Worm (Caenorhabditis elegans): ENCODE results near the gene nhr-58.

nhr-58 gene

DNA sequence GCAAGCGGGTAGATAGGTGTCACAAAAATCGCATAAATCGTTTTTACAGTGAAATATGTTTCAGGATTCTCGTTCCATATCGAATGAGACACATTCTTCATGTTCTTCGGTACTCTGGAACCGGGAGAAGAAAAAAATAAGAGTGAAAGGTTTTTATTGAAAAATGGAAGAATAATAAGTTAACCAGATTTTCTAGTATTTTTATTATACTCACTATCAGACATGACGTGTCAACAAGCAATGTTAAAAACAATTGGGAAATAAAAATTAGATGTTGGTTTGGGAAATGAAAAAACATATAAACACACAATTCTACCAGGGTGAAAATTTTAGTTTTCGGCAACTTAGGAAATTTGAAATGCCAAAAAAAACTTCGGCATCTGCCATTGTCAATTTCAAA is 19.6 kb upstream of the nhr-58 start, which contains the start of gene srh-37:
TSS of gene srh-37 (minus strand) at position 101 of the 400 bp plus-strand sequence.
- TF ChIP-seq tbx-11 (GFP tag; IDR thresholded peaks at IDR 0.05): no peak
- TF ChIP-seq ceh-13 (GFP tag; optimal IDR thresholded peaks at IDR 0.05): no peak
- TF ChIP-seq hmg-4 (GFP tag; optimal IDR thresholded peaks at IDR 0.05): no peak
- TF ChIP-seq sea-1 (GFP tag; conservative IDR thresholded peaks at IDR 0.05): no peak
- no peak for TF ChIP-seq hnd-1 (tag; optimal IDR thresholded peaks at IDR 0.05)
- TF ChIP-seq ets-7 (tag; optimal IDR thresholded peaks at IDR 0.05): no peak
- no peak for TF ChIP-seq ceh-36 (tag; optimal IDR thresholded peaks at IDR 0.05)

DNA sequence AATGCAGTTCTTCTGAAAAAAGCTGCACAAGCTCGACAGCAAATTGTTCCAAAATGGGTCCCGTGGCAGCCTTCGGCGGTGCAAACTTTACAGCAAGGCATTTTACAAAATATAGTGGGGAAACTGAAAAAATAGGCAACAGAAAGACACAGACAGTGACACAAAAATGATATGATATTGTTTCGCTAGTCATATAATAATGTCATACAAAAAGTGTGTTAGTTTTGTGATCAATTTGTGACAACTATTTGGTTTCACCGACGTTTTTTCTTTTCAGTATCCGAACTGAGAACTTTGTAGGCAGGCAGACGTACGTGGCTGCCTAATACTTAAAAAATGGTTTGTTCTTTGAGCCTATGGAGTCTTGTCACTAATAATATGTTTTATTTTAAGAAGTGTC is 12.6 kb upstream of the nhr-58 start, which contains the start of gene nhr-210:
TSS of gene nhr-210 (minus strand) at position 101 of the 400 bp plus-strand sequence.
- TF ChIP-seq tbx-37 (GFP tag; conservative IDR thresholded peaks at IDR 0.05) (no peak), ceh-13 (GFP tag; optimal IDR thresholded peaks at IDR 0.05) (no peak), hmbx-1 (tag; optimal IDR thresholded peaks at IDR 0.05) (no peak), scrt-1 (GFP tag; IDR thresholded peaks at IDR 0.05) (no peak), hnd-1 (tag; optimal IDR thresholded peaks at IDR 0.05) (no peak), flt-1 (GFP tag; IDR thresholded peaks at IDR 0.05) (no peak), F13C5.2 (tag; optimal IDR thresholded peaks at IDR 0.05) (no peak), sea-1 (GFP tag; conservative IDR thresholded peaks at IDR 0.05) (no peak), ceh-36 (tag; optimal IDR thresholded peaks at IDR 0.05) (no peak), B0310.2 (tag; optimal IDR thresholded peaks at IDR 0.05) (no peak)

DNA sequence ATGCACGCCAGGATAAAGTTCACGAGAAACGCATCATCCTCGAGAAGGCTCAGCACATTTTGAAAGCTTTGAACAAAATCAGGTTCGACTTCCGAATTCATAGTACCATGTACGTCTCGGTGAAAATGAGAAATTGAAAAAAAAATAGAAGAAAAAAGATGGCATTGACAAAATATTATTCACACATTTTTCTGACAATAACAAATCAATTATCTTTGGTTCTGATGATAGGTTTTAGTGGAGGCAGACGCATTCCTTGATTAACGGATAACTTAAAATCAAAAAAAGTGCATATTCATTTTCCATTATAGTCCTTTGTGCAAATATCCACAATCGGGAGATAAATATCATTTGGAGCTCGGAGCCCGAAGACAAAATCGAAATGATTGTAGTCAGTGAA is 10.5 kb upstream of the nhr-58 start, which contains the start of gene srw-107:
TSS of gene srw-107 (minus strand) at position 101 of the 400 bp plus-strand sequence.
- TF ChIP-seq tbx-11 (GFP tag; IDR thresholded peaks at IDR 0.05) (no peak), scrt-1 (GFP tag; IDR thresholded peaks at IDR 0.05) (no peak), ets-7 (tag; optimal IDR thresholded peaks at IDR 0.05) (no peak), sea-1 (GFP tag; conservative IDR thresholded peaks at IDR 0.05) (no peak), hmg-4 (GFP tag; optimal IDR thresholded peaks at IDR 0.05) (no peak), tra-4 (tag; optimal IDR thresholded peaks at IDR 0.05) (no peak), hnd-1 (tag; optimal IDR thresholded peaks at IDR 0.05) (no peak), ceh-36 (tag; optimal IDR thresholded peaks at IDR 0.05) (no peak), flt-1 (GFP tag; IDR thresholded peaks at IDR 0.05) (no peak), ama-1 (optimal IDR thresholded peaks at IDR 0.05) (no peak), F13C5.2 (tag; optimal IDR thresholded peaks at IDR 0.05) (no peak), pes-1 (GFP tag; IDR thresholded peaks at IDR 0.05) (no peak), hmbx-1 (tag; optimal IDR thresholded peaks at IDR 0.05) (no peak)

DNA sequence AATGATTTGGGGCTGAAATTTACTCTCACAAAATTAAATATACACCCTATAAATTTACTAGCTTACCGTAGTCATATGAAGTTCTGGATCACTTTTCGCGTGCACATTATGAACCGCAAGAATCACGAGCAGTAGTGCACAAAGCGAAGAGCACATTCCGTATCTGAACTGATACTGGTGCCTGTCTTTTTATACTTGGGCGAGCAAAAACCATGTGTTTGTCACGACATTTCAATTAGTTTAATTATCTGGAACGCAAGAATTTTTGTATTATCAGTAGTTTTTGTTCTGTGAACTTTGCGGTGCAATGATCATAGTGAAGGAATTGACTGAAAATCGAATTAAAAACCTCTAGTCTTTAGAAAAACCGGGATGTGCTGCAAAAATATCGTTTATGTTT is 8.0 kb upstream of the nhr-58 start, which contains the start of gene lipl-3:
TSS of gene lipl-3 (minus strand) at position 161 of the 400 bp plus-strand sequence.
- TF ChIP-seq F13C5.2 (tag; optimal IDR thresholded peaks at IDR 0.05) (no peak), tbx-11 (GFP tag; IDR thresholded peaks at IDR 0.05) (no peak), tbx-37 (GFP tag; conservative IDR thresholded peaks at IDR 0.05) (no peak), ceh-36 (tag; optimal IDR thresholded peaks at IDR 0.05) (no peak), ceh-13 (GFP tag; optimal IDR thresholded peaks at IDR 0.05) (no peak), B0310.2 (tag; optimal IDR thresholded peaks at IDR 0.05) (no peak), scrt-1 (GFP tag; IDR thresholded peaks at IDR 0.05) (no peak), hnd-1 (tag; optimal IDR thresholded peaks at IDR 0.05) (no peak), tra-4 (tag; optimal IDR thresholded peaks at IDR 0.05) (no peak), hmbx-1 (tag; optimal IDR thresholded peaks at IDR 0.05) (no peak), ets-7 (tag; optimal IDR thresholded peaks at IDR 0.05) (no peak), sea-1 (GFP tag; conservative IDR thresholded peaks at IDR 0.05) (no peak), ama-1 (optimal IDR thresholded peaks at IDR 0.05) (no peak), aly-1 (tag; optimal IDR thresholded peaks at IDR 0.05) (no peak), flt-1 (GFP tag; IDR thresholded peaks at IDR 0.05) (no peak), hmg-4 (GFP tag; optimal IDR thresholded peaks at IDR 0.05) (no peak), pes-1 (GFP tag; IDR thresholded peaks at IDR 0.05) (no peak)

DNA sequence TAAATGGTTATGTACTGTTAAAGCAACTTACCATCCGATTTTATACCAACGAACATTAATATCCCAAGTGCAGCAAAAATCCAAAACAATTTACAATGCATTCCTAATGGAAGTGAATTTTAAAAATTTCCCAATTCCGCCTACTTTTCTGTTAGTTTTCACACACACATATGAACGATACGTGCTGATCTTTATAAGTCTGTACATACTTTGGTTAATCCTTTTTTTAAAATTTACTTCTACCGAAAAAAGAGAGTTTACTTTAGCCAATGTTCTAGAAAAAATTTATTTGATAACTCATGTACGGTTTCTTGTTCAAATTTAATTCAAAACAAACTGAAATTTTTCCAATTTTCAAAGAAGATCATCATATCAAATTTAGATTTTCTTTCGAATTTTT is 7.0 kb upstream of the nhr-58 start, which contains the start of gene R11G11.16:
TSS of gene R11G11.16 (minus strand) at position 101 of the 400 bp plus-strand sequence.
- TF ChIP-seq ets-7 (tag; optimal IDR thresholded peaks at IDR 0.05): no peak

DNA sequence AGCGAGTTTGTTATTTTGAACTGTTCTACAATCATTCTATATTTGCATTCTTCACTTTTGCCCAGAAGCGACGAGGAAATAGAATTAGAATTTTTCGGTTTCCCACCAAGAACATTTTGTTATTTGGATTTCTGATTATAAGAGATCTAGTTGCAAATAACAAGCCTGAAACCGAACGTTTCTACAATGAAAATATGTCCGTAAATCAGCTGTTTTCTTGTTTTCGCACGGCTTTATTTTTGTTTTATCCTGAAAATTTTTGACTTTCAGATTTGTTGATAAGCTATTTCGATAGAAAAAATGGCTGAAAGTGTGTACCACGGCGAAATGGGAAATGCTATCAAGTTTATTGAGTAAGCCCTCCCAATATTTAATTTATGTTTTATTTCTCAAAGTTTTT is 4.5 kb upstream of the nhr-58 start, which contains the start of gene srw-108:
TSS of gene srw-108 (plus strand) at position 301 of the 400 bp plus-strand sequence.
- TF ChIP-seq tra-4 (tag; optimal IDR thresholded peaks at IDR 0.05): no peak
- TF ChIP-seq flt-1 (GFP tag; IDR thresholded peaks at IDR 0.05): no peak
- TF ChIP-seq scrt-1 (GFP tag; IDR thresholded peaks at IDR 0.05): no peak

DNA sequence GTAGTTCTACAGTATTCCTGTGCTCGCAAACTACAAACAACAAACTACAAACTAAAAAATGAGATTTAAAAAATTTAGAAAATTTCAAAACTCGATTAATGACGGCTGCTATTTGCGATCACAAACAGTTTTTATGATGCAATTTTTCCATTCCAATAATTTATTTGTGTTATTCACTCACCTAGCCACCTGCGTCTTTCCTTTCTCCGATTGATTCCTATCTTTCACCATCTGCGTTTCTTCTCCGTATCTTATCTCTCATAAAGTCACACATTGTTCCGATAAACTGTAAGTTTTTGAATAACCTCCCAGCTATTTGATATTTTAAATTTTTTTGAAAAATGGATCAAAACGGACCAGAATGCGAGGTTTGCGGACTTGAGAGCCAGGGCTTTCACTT is 2.1 kb downstream of the nhr-58 start, which contains the start of gene nhr-132:
TSS of gene nhr-132 (plus strand) at position 271 of the 400 bp plus-strand sequence.
- TF ChIP-seq ama-1 (optimal IDR thresholded peaks at IDR 0.05): no peak
- TF ChIP-seq tra-4 (tag; optimal IDR thresholded peaks at IDR 0.05): no peak
- TF ChIP-seq flt-1 (GFP tag; IDR thresholded peaks at IDR 0.05): no peak
- TF ChIP-seq ets-7 (tag; optimal IDR thresholded peaks at IDR 0.05): no peak
- TF ChIP-seq scrt-1 (GFP tag; IDR thresholded peaks at IDR 0.05): no peak
- no peak for TF ChIP-seq sea-1 (GFP tag; conservative IDR thresholded peaks at IDR 0.05)
- no peak for TF ChIP-seq hnd-1 (tag; optimal IDR thresholded peaks at IDR 0.05)
- TF ChIP-seq tbx-37 (GFP tag; conservative IDR thresholded peaks at IDR 0.05): no peak
- no peak for TF ChIP-seq pes-1 (GFP tag; IDR thresholded peaks at IDR 0.05)
- TF ChIP-seq B0310.2 (tag; optimal IDR thresholded peaks at IDR 0.05): no peak
- no peak for TF ChIP-seq aly-1 (tag; optimal IDR thresholded peaks at IDR 0.05)

DNA sequence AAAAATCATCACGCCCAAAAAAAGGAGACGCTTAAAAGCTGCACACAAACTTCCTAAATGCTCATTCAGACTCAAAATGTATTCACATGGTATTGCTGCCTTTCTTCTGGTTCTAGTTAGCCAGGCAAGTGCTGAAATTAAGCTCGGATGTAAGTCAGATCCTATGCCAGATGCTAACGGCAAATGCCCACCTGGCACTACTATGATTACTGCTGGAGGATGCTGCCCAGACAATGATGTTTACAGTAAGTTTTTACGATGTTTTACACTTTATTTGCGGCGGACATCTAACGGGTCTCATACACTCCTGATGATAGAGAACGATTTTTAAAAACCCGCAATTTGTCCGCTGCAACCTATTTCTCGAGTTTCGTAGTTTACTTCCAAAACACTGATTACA is 4.5 kb downstream of the nhr-58 start, which contains the start of gene C14C6.5:
TSS of gene C14C6.5 (plus strand) at position 58 of the 400 bp plus-strand sequence.
- TF ChIP-seq F13C5.2 (tag; optimal IDR thresholded peaks at IDR 0.05) (no peak), pes-1 (GFP tag; IDR thresholded peaks at IDR 0.05) (no peak), ceh-36 (tag; optimal IDR thresholded peaks at IDR 0.05) (no peak), hnd-1 (tag; optimal IDR thresholded peaks at IDR 0.05) (no peak), tbx-37 (GFP tag; conservative IDR thresholded peaks at IDR 0.05) (no peak), flt-1 (GFP tag; IDR thresholded peaks at IDR 0.05) (no peak), scrt-1 (GFP tag; IDR thresholded peaks at IDR 0.05) (no peak), B0310.2 (tag; optimal IDR thresholded peaks at IDR 0.05) (no peak), ama-1 (optimal IDR thresholded peaks at IDR 0.05) (no peak)
